Worm (Caenorhabditis elegans) whole organism, L3 larva: Measurements from ENCODE around the gene Y56A3A.41.

ENCODE experiments used
- R02D3.7 ChIP-seq: fragments of 150-350 bp; optimal IDR thresholded peaks from 2 replicates; lab custom pipeline; 2014; ENCODE audit warnings: missing biosample characterization, missing genetic modification characterization
- ZK546.5 ChIP-seq: sonication (generic microtip); optimal IDR thresholded peaks from 2 replicates; lab custom pipeline; 2017; ENCODE audit warnings: missing biosample characterization, missing genetic modification characterization
- aly-2 ChIP-seq: fragments of 150-350 bp; optimal IDR thresholded peaks from 2 replicates; lab custom pipeline; 2014; ENCODE audit warnings: missing biosample characterization, missing genetic modification characterization
- ceh-16 ChIP-seq: sonication (generic microtip); optimal IDR thresholded peaks from 2 replicates; lab custom pipeline; 2017; ENCODE audit warnings: missing biosample characterization, missing genetic modification characterization
- ceh-28 ChIP-seq: fragments of 150-350 bp; optimal IDR thresholded peaks from 2 replicates; lab custom pipeline; 2014; ENCODE audit warnings: missing biosample characterization, missing genetic modification reagents, missing genetic modification characterization
- ceh-82 ChIP-seq: fragments of 150-350 bp; optimal IDR thresholded peaks from 2 replicates; lab custom pipeline; 2014; ENCODE audit warnings: missing biosample characterization, missing genetic modification characterization
- ceh-9 ChIP-seq: sonication (generic microtip); optimal IDR thresholded peaks from 2 replicates; lab custom pipeline; 2018; ENCODE audit warnings: missing biosample characterization, missing genetic modification characterization
- daf-12 ChIP-seq: fragments of 150-350 bp; optimal IDR thresholded peaks from 2 replicates; lab custom pipeline; 2014; ENCODE audit warnings: missing biosample characterization, missing genetic modification reagents, missing genetic modification characterization
- egl-27 ChIP-seq: sonication (generic microtip); optimal IDR thresholded peaks from 4 replicates; lab custom pipeline; 2017; ENCODE audit warnings: missing biosample characterization, missing genetic modification reagents, missing genetic modification characterization
- elt-2 ChIP-seq: sonication (generic microtip); optimal IDR thresholded peaks from 2 replicates; lab custom pipeline; 2016; ENCODE audit warnings: missing genetic modification reagents, mild to moderate bottlenecking, missing genetic modification characterization, missing compliant biosample characterization
- eor-1 ChIP-seq, 2 experiments: fragments of 150-350 bp; optimal IDR thresholded peaks; 2 replicates each; lab custom pipeline; 2014 to 2018; ENCODE audit warnings: missing biosample characterization in 2 of 2, missing genetic modification characterization in 2 of 2
- fkh-10 ChIP-seq: sonication (generic microtip); optimal IDR thresholded peaks from 2 replicates; lab custom pipeline; 2017; ENCODE audit warnings: missing biosample characterization, missing genetic modification reagents, missing genetic modification characterization
- fos-1 ChIP-seq: fragments of 150-350 bp; optimal IDR thresholded peaks from 2 replicates; lab custom pipeline; 2014; ENCODE audit warnings: missing biosample characterization, missing genetic modification characterization
- hmg-11 ChIP-seq: sonication (generic microtip); optimal IDR thresholded peaks from 2 replicates; lab custom pipeline; 2016; ENCODE audit warnings: missing genetic modification characterization, missing compliant biosample characterization
- jun-1 ChIP-seq: fragments of 150-350 bp; optimal IDR thresholded peaks from 2 replicates; lab custom pipeline; 2014; ENCODE audit warnings: missing biosample characterization, missing genetic modification reagents, missing genetic modification characterization
- lin-15B ChIP-seq: fragments of 150-350 bp; optimal IDR thresholded peaks from 2 replicates; lab custom pipeline; 2014; ENCODE audit warnings: missing biosample characterization, missing genetic modification characterization
- lin-39 ChIP-seq: fragments of 150-350 bp; optimal IDR thresholded peaks from 2 replicates; lab custom pipeline; 2018; ENCODE audit warnings: missing biosample characterization, missing genetic modification reagents, missing genetic modification characterization
- lsy-12 ChIP-seq: sonication (generic microtip); optimal IDR thresholded peaks from 2 replicates; lab custom pipeline; 2016; ENCODE audit warnings: mild to moderate bottlenecking, missing genetic modification characterization, missing compliant biosample characterization
- mdl-1 ChIP-seq: fragments of 150-350 bp; optimal IDR thresholded peaks from 2 replicates; lab custom pipeline; 2014; ENCODE audit warnings: missing biosample characterization, missing genetic modification characterization
- nfya-1 ChIP-seq: sonication (generic microtip); optimal IDR thresholded peaks from 2 replicates; lab custom pipeline; 2017; ENCODE audit warnings: missing genetic modification characterization, mild to moderate bottlenecking, missing compliant biosample characterization, antibody characterized with exemption, moderate library complexity; ENCODE audit not compliant: insufficient read depth
- nhr-12 ChIP-seq: fragments of 150-350 bp; optimal IDR thresholded peaks from 2 replicates; lab custom pipeline; 2014; ENCODE audit warnings: missing biosample characterization, missing genetic modification characterization
- nhr-23 ChIP-seq: fragments of 150-350 bp; optimal IDR thresholded peaks from 2 replicates; lab custom pipeline; 2014; ENCODE audit warnings: missing biosample characterization, missing genetic modification reagents, missing genetic modification characterization
- nhr-28 ChIP-seq: fragments of 150-350 bp; optimal IDR thresholded peaks from 2 replicates; lab custom pipeline; 2014; ENCODE audit warnings: missing biosample characterization, missing genetic modification characterization
- nhr-67 ChIP-seq: fragments of 150-350 bp; optimal IDR thresholded peaks from 2 replicates; lab custom pipeline; 2014; ENCODE audit warnings: missing biosample characterization, missing genetic modification characterization
- nhr-77 ChIP-seq: fragments of 150-350 bp; optimal IDR thresholded peaks from 2 replicates; lab custom pipeline; 2014; ENCODE audit warnings: missing biosample characterization, missing genetic modification characterization
- pha-4 ChIP-seq: fragments of 150-350 bp; optimal IDR thresholded peaks from 2 replicates; lab custom pipeline; 2014; ENCODE audit warnings: missing biosample characterization, missing genetic modification reagents, missing genetic modification characterization
- pqm-1 ChIP-seq: fragments of 150-350 bp; optimal IDR thresholded peaks from 2 replicates; lab custom pipeline; 2017; ENCODE audit warnings: missing biosample characterization, missing genetic modification characterization, inconsistent platforms
- skn-1 ChIP-seq: fragments of 150-350 bp; optimal IDR thresholded peaks from 2 replicates; lab custom pipeline; 2014; ENCODE audit warnings: missing biosample characterization, missing genetic modification characterization
- unc-39 ChIP-seq: sonication (generic microtip); optimal IDR thresholded peaks from 4 replicates; lab custom pipeline; 2017; ENCODE audit warnings: missing biosample characterization, missing genetic modification characterization
- unc-62 ChIP-seq: fragments of 150-350 bp; sonication (generic microtip); optimal IDR thresholded peaks from 4 replicates; lab custom pipeline; 2014; ENCODE audit warnings: missing biosample characterization, missing genetic modification reagents, missing genetic modification characterization
- zag-1 ChIP-seq: fragments of 150-350 bp; optimal IDR thresholded peaks from 2 replicates; lab custom pipeline; 2014; ENCODE audit warnings: missing biosample characterization, missing genetic modification characterization
- ztf-11 ChIP-seq: fragments of 150-350 bp; optimal IDR thresholded peaks from 2 replicates; lab custom pipeline; 2014; ENCODE audit warnings: missing biosample characterization, missing genetic modification characterization

Gene Y56A3A.41

ce11 chrIII:11869231-11869912 is 23.5 kb downstream of the Y56A3A.41 start, which contains the start of gene taf-12:
taf-12 (minus strand) TSS chrIII:11869281.
- TF ChIP-seq lin-15B (no peak), ceh-82 (tag; lab: Kevin White, UChicago) (no peak), daf-12 (no peak), eor-1 (tag; optimal IDR thresholded peaks at IDR 0.05; lab: Kevin White, UChicago) (no peak), nhr-12 (tag; lab: Kevin White, UChicago) (no peak), hmg-11 (tag; lab: Kevin White, UChicago) (no peak), lin-39 (tag; lab: Kevin White, UChicago) (no peak), nhr-77 (tag; lab: Kevin White, UChicago) (no peak), nhr-67 (tag; lab: Kevin White, UChicago) (no peak), unc-62 (GFP tag; lab: Kevin White, UChicago) (no peak), ZK546.5 (tag; lab: Kevin White, UChicago) (no peak), aly-2 (tag; lab: Kevin White, UChicago) (no peak), ceh-9 (no peak), unc-39 (tag; lab: Kevin White, UChicago) (no peak), ztf-11 (tag; lab: Kevin White, UChicago) (no peak), ceh-16 (tag; lab: Kevin White, UChicago) (no peak), nhr-28 (tag; lab: Kevin White, UChicago) (no peak), ceh-28 (no peak), egl-27 (tag; lab: Kevin White, UChicago) (no peak), pha-4 (no peak)

- TF ChIP-seq nfya-1 (tag; lab: Kevin White, UChicago) (peak; percentile 64), unc-39 (tag; lab: Kevin White, UChicago) (no peak), nhr-23 (no peak)
These were observed 26.7 kb downstream of the Y56A3A.41 start for ce11 chrIII:11866127-11866526.

ce11 chrIII:11862149-11862548 is 30.7 kb downstream of the Y56A3A.41 start, which contains the start of gene Y56A3A.2:
Y56A3A.2 (minus strand) TSS chrIII:11862249.
- TF ChIP-seq unc-39 (tag; lab: Kevin White, UChicago) (no peak), R02D3.7 (tag; lab: Kevin White, UChicago) (no peak), ztf-11 (tag; lab: Kevin White, UChicago) (no peak), fos-1 (tag; lab: Kevin White, UChicago) (no peak), ceh-28 (no peak), mdl-1 (tag; lab: Kevin White, UChicago) (no peak), lin-15B (no peak), ceh-9 (no peak), nfya-1 (tag; lab: Kevin White, UChicago) (no peak), fkh-10 (GFP tag; lab: Kevin White, UChicago) (no peak), lsy-12 (tag; lab: Kevin White, UChicago) (no peak), ceh-16 (tag; lab: Kevin White, UChicago) (no peak), egl-27 (tag; lab: Kevin White, UChicago) (no peak), pha-4 (no peak), ceh-82 (tag; lab: Kevin White, UChicago) (no peak), nhr-77 (tag; lab: Kevin White, UChicago) (no peak)

ce11 chrIII:11861123-11861522 is 31.7 kb downstream of the Y56A3A.41 start:
- TF ChIP-seq skn-1 (tag; lab: Kevin White, UChicago) = no peak
- TF ChIP-seq nfya-1 (tag; lab: Kevin White, UChicago) = peak; percentile 97
- TF ChIP-seq, all 47 proteins: peak for 1

- no peak for TF ChIP-seq pqm-1 (tag; lab: Kevin White, UChicago)
- no peak for TF ChIP-seq ztf-11 (tag; lab: Kevin White, UChicago)
- no peak for TF ChIP-seq R02D3.7 (tag; lab: Kevin White, UChicago)
- TF ChIP-seq zag-1 (tag; lab: Kevin White, UChicago) = no peak
- no peak for TF ChIP-seq jun-1 (tag; lab: Kevin White, UChicago)
- TF ChIP-seq unc-39 (tag; lab: Kevin White, UChicago) = no peak
- no peak for TF ChIP-seq elt-2 (tag; lab: Kevin White, UChicago)
- TF ChIP-seq nhr-67 (tag; lab: Kevin White, UChicago) = no peak
These were observed 36.0 kb downstream of the Y56A3A.41 start for ce11 chrIII:11856852-11857251.
